Worm (Caenorhabditis elegans) whole organism, young adult: Measurements from ENCODE around the gene col-74.

Source experiments
- B0019.2 ChIP-seq: fragments of 200-800 bp; sonication (Bioruptor generic); conservative IDR thresholded peaks from 2 replicates; pipeline ENCODE4 v1.3.6; 2022; ENCODE audit warnings: missing genetic modification reagents, missing genetic modification characterization, missing compliant biosample characterization
- B0261.1 ChIP-seq: sonication (generic microtip); optimal IDR thresholded peaks from 2 replicates; lab custom pipeline; 2016; ENCODE audit warnings: mild to moderate bottlenecking, missing genetic modification characterization, moderate library complexity, missing compliant biosample characterization
- F55B11.4 ChIP-seq: sonication (generic microtip); optimal IDR thresholded peaks from 2 replicates; lab custom pipeline; 2016; ENCODE audit warnings: missing compliant biosample characterization, missing genetic modification characterization, borderline replicate concordance; ENCODE audit not compliant: insufficient read depth
- K11D2.4 ChIP-seq: fragments of 200-800 bp; sonication (Bioruptor generic); IDR thresholded peaks from 2 replicates; pipeline ENCODE4 v1.3.6; 2022; ENCODE audit warnings: missing genetic modification reagents, missing genetic modification characterization, missing compliant biosample characterization
- K12H6.12 ChIP-seq: fragments of 200-800 bp; sonication (Bioruptor generic); optimal IDR thresholded peaks from 2 replicates; lab custom pipeline; 2018; ENCODE audit warnings: mild to moderate bottlenecking, missing genetic modification characterization, missing compliant biosample characterization
- Y53F4B.3 ChIP-seq: fragments of 200-800 bp; sonication (Bioruptor generic); IDR thresholded peaks from 2 replicates; pipeline ENCODE4 v1.3.6; 2022; ENCODE audit warnings: missing genetic modification reagents, missing genetic modification characterization, missing compliant biosample characterization
- Y56A3A.18 ChIP-seq: fragments of 200-800 bp; sonication (Bioruptor generic); IDR thresholded peaks from 2 replicates; pipeline ENCODE4 v1.3.6; 2022; ENCODE audit warnings: missing genetic modification reagents, missing genetic modification characterization, missing compliant biosample characterization
- Y95B8A.8 ChIP-seq: fragments of 200-800 bp; sonication (Bioruptor generic); IDR thresholded peaks from 2 replicates; pipeline ENCODE4 v1.3.6; 2022; ENCODE audit warnings: missing genetic modification reagents, missing genetic modification characterization, missing compliant biosample characterization
- aptf-2 ChIP-seq: fragments of 200-800 bp; sonication (Bioruptor generic); conservative IDR thresholded peaks from 2 replicates; pipeline ENCODE4 v1.3.6; 2022; ENCODE audit warnings: missing genetic modification reagents, missing genetic modification characterization, missing compliant biosample characterization
- aptf-3 ChIP-seq: fragments of 200-800 bp; sonication (Bioruptor generic); IDR thresholded peaks from 2 replicates; pipeline ENCODE4 v1.3.6; 2022; ENCODE audit warnings: missing genetic modification characterization, missing compliant biosample characterization
- dpff-1 ChIP-seq: sonication (generic microtip); optimal IDR thresholded peaks from 2 replicates; lab custom pipeline; 2017; ENCODE audit warnings: mild to moderate bottlenecking, missing genetic modification characterization, missing compliant biosample characterization
- dpl-1 ChIP-seq: fragments of 150-350 bp; optimal IDR thresholded peaks from 2 replicates; lab custom pipeline; 2014; ENCODE audit warnings: missing biosample characterization, missing genetic modification reagents, missing genetic modification characterization
- efl-1 ChIP-seq: fragments of 150-350 bp; optimal IDR thresholded peaks from 2 replicates; lab custom pipeline; 2014; ENCODE audit warnings: missing biosample characterization, missing genetic modification reagents, missing genetic modification characterization
- egl-18 ChIP-seq: fragments of 200-800 bp; sonication (Bioruptor generic); IDR thresholded peaks from 2 replicates; pipeline ENCODE4 v1.3.6; 2022; ENCODE audit warnings: missing genetic modification reagents, missing genetic modification characterization, missing compliant biosample characterization
- egrh-3 ChIP-seq: fragments of 200-800 bp; sonication (Bioruptor generic); IDR thresholded peaks from 2 replicates; pipeline ENCODE4 v1.3.6; 2022; ENCODE audit warnings: missing genetic modification reagents, missing genetic modification characterization, missing compliant biosample characterization
- gei-17 ChIP-seq: fragments of 200-800 bp; sonication (Bioruptor generic); optimal IDR thresholded peaks from 2 replicates; lab custom pipeline; 2018; ENCODE audit warnings: mild to moderate bottlenecking, missing genetic modification characterization, missing compliant biosample characterization
- him-1 ChIP-seq: sonication (generic microtip); optimal IDR thresholded peaks from 2 replicates; lab custom pipeline; 2016; ENCODE audit warnings: missing genotype, missing genetic modification reagents, missing genetic modification characterization, missing compliant biosample characterization
- hlh-12 ChIP-seq: sonication (generic microtip); optimal IDR thresholded peaks from 2 replicates; lab custom pipeline; 2016; ENCODE audit warnings: missing genetic modification characterization, missing compliant biosample characterization
- hmg-1.2 ChIP-seq: fragments of 200-800 bp; sonication (Bioruptor generic); IDR thresholded peaks from 2 replicates; pipeline ENCODE4 v1.3.6; 2022; ENCODE audit warnings: missing genetic modification reagents, missing genetic modification characterization, missing compliant biosample characterization
- hrde-1 ChIP-seq: sonication (generic microtip); optimal IDR thresholded peaks from 2 replicates; lab custom pipeline; 2016; ENCODE audit warnings: missing genetic modification characterization, mild to moderate bottlenecking, missing compliant biosample characterization, moderate library complexity, missing genotype, missing genetic modification reagents, borderline replicate concordance
- lag-1 ChIP-seq: fragments of 200-800 bp; sonication (Bioruptor generic); IDR thresholded peaks from 2 replicates; pipeline ENCODE4 v1.3.6; 2022; ENCODE audit warnings: missing genetic modification reagents, missing genetic modification characterization, missing compliant biosample characterization
- lin-26 ChIP-seq: fragments of 200-800 bp; sonication (Bioruptor generic); IDR thresholded peaks from 2 replicates; pipeline ENCODE4 v1.3.6; 2022; ENCODE audit warnings: missing genetic modification reagents, missing genetic modification characterization, missing compliant biosample characterization
- lsl-1 ChIP-seq: fragments of 200-800 bp; sonication (Bioruptor generic); optimal IDR thresholded peaks from 2 replicates; lab custom pipeline; 2018; ENCODE audit warnings: mild to moderate bottlenecking, missing genetic modification characterization, moderate library complexity, missing compliant biosample characterization
- madf-8 ChIP-seq: fragments of 200-800 bp; sonication (Bioruptor generic); conservative IDR thresholded peaks from 2 replicates; pipeline ENCODE4 v1.3.6; 2022; ENCODE audit warnings: missing genetic modification reagents, missing genetic modification characterization, missing compliant biosample characterization
- mel-28 ChIP-seq: sonication (generic microtip); optimal IDR thresholded peaks from 2 replicates; lab custom pipeline; 2016; ENCODE audit warnings: borderline replicate concordance, mild to moderate bottlenecking, missing genetic modification characterization, missing compliant biosample characterization
- mxl-1 ChIP-seq: sonication (generic microtip); optimal IDR thresholded peaks from 2 replicates; lab custom pipeline; 2016; ENCODE audit warnings: missing genetic modification characterization, missing compliant biosample characterization
- nhr-90 ChIP-seq: sonication (generic microtip); optimal IDR thresholded peaks from 2 replicates; lab custom pipeline; 2016; ENCODE audit warnings: missing genotype, mild to moderate bottlenecking, missing genetic modification characterization, missing compliant biosample characterization
- pbrm-1 ChIP-seq: fragments of 200-800 bp; sonication (Bioruptor generic); IDR thresholded peaks from 2 replicates; pipeline ENCODE4 v1.3.6; 2022; ENCODE audit warnings: missing genetic modification reagents, missing genetic modification characterization, missing compliant biosample characterization
- pha-4 ChIP-seq: fragments of 150-350 bp; sonication (generic microtip); optimal IDR thresholded peaks from 2 replicates; lab custom pipeline; 2014; ENCODE audit warnings: missing biosample characterization, missing genetic modification reagents, missing genetic modification characterization
- rec-8 ChIP-seq, 2 experiments: sonication (generic microtip); optimal IDR thresholded peaks; 2 replicates each; lab custom pipeline; 2016; ENCODE audit warnings: mild to moderate bottlenecking in 2 of 2, missing genetic modification characterization in 2 of 2, missing genetic modification reagents in 2 of 2, missing genotype in 2 of 2, missing biosample characterization in 1 of 2, missing compliant biosample characterization in 1 of 2, moderate library complexity in 1 of 2
- repo-1 ChIP-seq: sonication (generic microtip); optimal IDR thresholded peaks from 2 replicates; lab custom pipeline; 2017; ENCODE audit warnings: mild to moderate bottlenecking, missing genetic modification characterization, missing compliant biosample characterization
- rpc-1 ChIP-seq, 2 experiments: fragments of 150-350 bp in 1 of 2; sonication (generic microtip) in 1 of 2; optimal IDR thresholded peaks; 2 replicates each; lab custom pipeline; 2014 to 2018; ENCODE audit warnings: missing biosample characterization in 1 of 2, missing genetic modification characterization in 1 of 2, missing genetic modification reagents in 1 of 2, missing genotype in 1 of 2
- snpc-4 ChIP-seq, 5 experiments: fragments of 150-350 bp in 1 of 5; sonication (generic microtip) in 4 of 5; optimal IDR thresholded peaks; 2 replicates each; lab custom pipeline; 2014 to 2018; ENCODE audit warnings: missing genetic modification characterization in 5 of 5, missing biosample characterization in 3 of 5, antibody characterized with exemption in 2 of 5, mild to moderate bottlenecking in 2 of 5, missing compliant biosample characterization in 2 of 5, missing genotype in 2 of 5, moderate library complexity in 2 of 5, missing genetic modification reagents in 1 of 5
- zfh-2 ChIP-seq: fragments of 200-800 bp; sonication (Bioruptor generic); conservative IDR thresholded peaks from 2 replicates; pipeline ENCODE4 v1.3.6; 2022; ENCODE audit warnings: missing genetic modification reagents, missing genetic modification characterization, missing compliant biosample characterization
- ztf-26 ChIP-seq: sonication (generic microtip); optimal IDR thresholded peaks from 2 replicates; lab custom pipeline; 2017; ENCODE audit warnings: missing genetic modification characterization, missing compliant biosample characterization
- ztf-28 ChIP-seq: fragments of 200-800 bp; sonication (Bioruptor generic); IDR thresholded peaks from 2 replicates; pipeline ENCODE4 v1.3.6; 2022; ENCODE audit warnings: missing genetic modification reagents, missing genetic modification characterization, missing compliant biosample characterization
- ztf-6 ChIP-seq: fragments of 200-800 bp; sonication (Bioruptor generic); IDR thresholded peaks from 2 replicates; pipeline ENCODE4 v1.3.6; 2022; ENCODE audit warnings: missing genetic modification reagents, missing genetic modification characterization, missing compliant biosample characterization

The col-74 gene

ce11 chrII:5827364-5827763 lies 2.8 kb upstream of the col-74 start, which contains the start of gene tbc-2:
tbc-2 (minus strand) TSS chrII:5827443.
- TF ChIP-seq mel-28 (no peak), mxl-1 (tag; lab: Kevin White, UChicago) (no peak), hrde-1 (tag; lab: Kevin White, UChicago) (no peak), lag-1 (GFP tag; lab: Robert Waterston, UW) (no peak), Y53F4B.3 (GFP tag; lab: Robert Waterston, UW) (no peak), ztf-28 (GFP tag; lab: Robert Waterston, UW) (no peak)

- no peak for TF ChIP-seq Y56A3A.18 (GFP tag; lab: Robert Waterston, UW)
- no peak for TF ChIP-seq madf-8 (GFP tag; lab: Robert Waterston, UW)
- no peak for TF ChIP-seq lsl-1 (GFP tag; lab: Kevin White, UChicago)
- TF ChIP-seq K11D2.4 (GFP tag; lab: Robert Waterston, UW): no peak
- no peak for TF ChIP-seq K12H6.12 (tag; lab: Kevin White, UChicago)
- no peak for TF ChIP-seq dpff-1
- TF ChIP-seq ztf-28 (GFP tag; lab: Robert Waterston, UW): no peak
- TF ChIP-seq efl-1 (GFP tag; lab: Kevin White, UChicago): no peak
- TF ChIP-seq ztf-6 (GFP tag; lab: Robert Waterston, UW): no peak
- TF ChIP-seq dpl-1 (GFP tag; lab: Kevin White, UChicago): no peak
Measured at ce11 chrII:5828486-5828885, 1.7 kb upstream of the col-74 start, which contains the start of gene ZK1248.11. ZK1248.11 (minus strand) TSS chrII:5828586.

ce11 chrII:5831373-5831772 lies 1.2 kb downstream of the col-74 start:
- TF ChIP-seq lin-26 (GFP tag; lab: Robert Waterston, UW): no peak
- TF ChIP-seq aptf-3 (GFP tag; lab: Robert Waterston, UW): no peak
- TF ChIP-seq zfh-2: peak; percentile 82
- TF ChIP-seq rec-8 (tag; optimal IDR thresholded peaks at IDR 0.05; lab: Kevin White, UChicago): no peak
- TF ChIP-seq repo-1 (tag; lab: Kevin White, UChicago): no peak
- no peak for TF ChIP-seq hlh-12 (tag; lab: Kevin White, UChicago)
- no peak for TF ChIP-seq pbrm-1 (GFP tag; lab: Robert Waterston, UW)
- no peak for TF ChIP-seq ztf-6 (GFP tag; lab: Robert Waterston, UW)
- TF ChIP-seq egrh-3 (GFP tag; lab: Robert Waterston, UW): peak; percentile 57; the same call in 1 of the 2 replicates
- no peak for TF ChIP-seq dpl-1 (GFP tag; lab: Kevin White, UChicago)

- no peak for TF ChIP-seq nhr-90 (tag; lab: Kevin White, UChicago)
Measured at ce11 chrII:5833136-5833535, 3.0 kb downstream of the col-74 start, which contains the start of gene gtap-1. gtap-1 (minus strand) TSS chrII:5833236.

ce11 chrII:5835146-5835545 lies 5.0 kb downstream of the col-74 start:
- TF ChIP-seq B0019.2 (GFP tag; lab: Robert Waterston, UW): no peak
- TF ChIP-seq rpc-1 (optimal IDR thresholded peaks at IDR 0.05; lab: Kevin White, UChicago): no peak
- no peak for TF ChIP-seq rpc-1 (tag; optimal IDR thresholded peaks at IDR 0.05; lab: Kevin White, UChicago)
- no peak for TF ChIP-seq madf-8 (GFP tag; lab: Robert Waterston, UW)
- no peak for TF ChIP-seq egl-18
- TF ChIP-seq ztf-26: no peak
- TF ChIP-seq him-1: no peak
- no peak for TF ChIP-seq nhr-90 (tag; lab: Kevin White, UChicago)
- TF ChIP-seq F55B11.4 (tag; lab: Kevin White, UChicago): no peak
- TF ChIP-seq gei-17 (GFP tag; lab: Kevin White, UChicago): no peak
- no peak for TF ChIP-seq ztf-6 (GFP tag; lab: Robert Waterston, UW)
- no peak for TF ChIP-seq ztf-28 (GFP tag; lab: Robert Waterston, UW)
- TF ChIP-seq Y95B8A.8 (GFP tag; lab: Robert Waterston, UW): no peak
- TF ChIP-seq snpc-4 (GFP tag; optimal IDR thresholded peaks at IDR 0.05; lab: Kevin White, UChicago): no peak
- no peak for TF ChIP-seq snpc-4 (tag; optimal IDR thresholded peaks at IDR 0.05; lab: Kevin White, UChicago)
- no peak for TF ChIP-seq pha-4
- no peak for TF ChIP-seq aptf-2 (GFP tag; lab: Robert Waterston, UW)
- no peak for TF ChIP-seq B0261.1 (tag; lab: Kevin White, UChicago)
- no peak for TF ChIP-seq hmg-1.2 (GFP tag; lab: Robert Waterston, UW)
